Fruit fly (Drosophila melanogaster): Measurements from ENCODE around the gene Pus10.
A peak's percentile ranks its signal among the peaks of the same experiment; 100 is the strongest.

Pus10 gene

DNA sequence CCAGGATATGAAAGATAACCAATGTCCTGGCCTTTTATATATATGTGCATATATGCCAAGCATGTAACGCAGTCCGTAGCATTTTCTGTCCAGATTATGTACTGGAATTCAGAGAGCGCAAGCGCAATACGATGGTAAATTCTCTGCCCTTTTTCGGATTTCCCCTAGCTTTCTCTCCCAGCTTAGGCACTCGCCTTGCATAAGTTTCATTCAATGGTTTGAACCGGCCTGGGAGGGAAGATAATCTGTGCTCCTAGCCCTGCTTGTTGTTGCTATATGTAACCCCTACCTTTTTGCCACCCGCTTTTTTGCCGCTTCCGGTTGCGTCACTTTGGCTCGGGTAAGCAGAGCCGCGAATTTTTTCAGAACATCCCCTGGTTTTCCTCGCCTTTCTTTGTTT lies 24.0 kb upstream of the Pus10 start (continued):
- TF ChIP-seq sug (tag; optimal IDR thresholded peaks at IDR 0.05) (no peak), CG2199 (GFP tag; IDR thresholded peaks at IDR 0.05) (no peak), CG31441 (GFP tag; IDR thresholded peaks at IDR 0.05) (no peak), abd-A (tag; optimal IDR thresholded peaks at IDR 0.05) (peak; percentile 35), unpg (GFP tag; optimal IDR thresholded peaks at IDR 0.05) (no peak), CG9215 (GFP tag; IDR thresholded peaks at IDR 0.05) (no peak), CG7963 (GFP tag; IDR thresholded peaks at IDR 0.05; ENCODE audit: partially characterized antibody) (no peak), CG8359 (GFP tag; optimal IDR thresholded peaks at IDR 0.05; ENCODE audit: borderline replicate concordance) (no peak), CG6683 (GFP tag; optimal IDR thresholded peaks at IDR 0.05) (no peak), CG15073 (GFP tag; optimal IDR thresholded peaks at IDR 0.05) (no peak), ci (GFP tag; IDR thresholded peaks at IDR 0.05) (no peak), odd (GFP tag; optimal IDR thresholded peaks at IDR 0.05) (no peak), NfI (GFP tag; optimal IDR thresholded peaks at IDR 0.05) (no peak), BtbVII (GFP tag; optimal IDR thresholded peaks at IDR 0.05) (no peak), Eip74EF (GFP tag; optimal IDR thresholded peaks at IDR 0.05) (no peak), chn (GFP tag; optimal IDR thresholded peaks at IDR 0.05) (no peak), dan (GFP tag; IDR thresholded peaks at IDR 0.05) (no peak), CG10654 (GFP tag; optimal IDR thresholded peaks at IDR 0.05) (no peak), gcm (GFP tag; optimal IDR thresholded peaks at IDR 0.05) (no peak), nerfin-1 (tag; optimal IDR thresholded peaks at IDR 0.05) (peak; percentile 74), CG17361 (GFP tag; IDR thresholded peaks at IDR 0.05) (no peak), HmgZ (tag; optimal IDR thresholded peaks at IDR 0.05) (no peak)

DNA sequence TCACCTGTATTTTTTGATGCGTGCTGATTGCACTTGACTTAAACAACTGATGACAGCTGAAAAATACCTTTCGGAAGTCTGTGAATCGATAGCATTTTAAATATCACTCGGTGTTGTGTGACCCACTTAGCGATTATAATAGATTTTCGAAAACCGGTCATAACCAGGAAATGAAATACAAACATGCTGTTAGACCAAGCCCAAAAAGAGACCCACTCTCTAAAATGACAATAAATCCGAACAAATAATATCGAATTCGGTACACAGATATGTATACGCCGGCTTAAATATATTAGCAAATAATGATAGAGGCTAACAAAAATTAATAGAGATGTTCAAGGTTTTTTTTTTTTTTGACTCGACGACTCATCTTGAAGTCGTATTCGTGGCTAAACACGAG lies 20.6 kb upstream of the Pus10 start:
- TF ChIP-seq sob (GFP tag; IDR thresholded peaks at IDR 0.05), result no peak
- no peak for TF ChIP-seq CG1832 (GFP tag; optimal IDR thresholded peaks at IDR 0.05)
- no peak for TF ChIP-seq Rx (GFP tag; IDR thresholded peaks at IDR 0.05)
- TF ChIP-seq CG14014 (GFP tag; IDR thresholded peaks at IDR 0.05), result no peak
- TF ChIP-seq Med (GFP tag), result no peak
- TF ChIP-seq gem (tag; optimal IDR thresholded peaks at IDR 0.05), result no peak
- no peak for TF ChIP-seq HmgZ (tag; optimal IDR thresholded peaks at IDR 0.05)
- TF ChIP-seq CG2199 (GFP tag; IDR thresholded peaks at IDR 0.05), result 0 out of 3 replicates have a peak, but pooled peaks have one; percentile 48
- peak in 1 of 2 experiments; percentile 90 for TF ChIP-seq Eip74EF (GFP tag; optimal IDR thresholded peaks at IDR 0.05)
- TF ChIP-seq sens (GFP tag), result peak; percentile 40
- no peak for TF ChIP-seq dmrt99B (tag; optimal IDR thresholded peaks at IDR 0.05)

DNA sequence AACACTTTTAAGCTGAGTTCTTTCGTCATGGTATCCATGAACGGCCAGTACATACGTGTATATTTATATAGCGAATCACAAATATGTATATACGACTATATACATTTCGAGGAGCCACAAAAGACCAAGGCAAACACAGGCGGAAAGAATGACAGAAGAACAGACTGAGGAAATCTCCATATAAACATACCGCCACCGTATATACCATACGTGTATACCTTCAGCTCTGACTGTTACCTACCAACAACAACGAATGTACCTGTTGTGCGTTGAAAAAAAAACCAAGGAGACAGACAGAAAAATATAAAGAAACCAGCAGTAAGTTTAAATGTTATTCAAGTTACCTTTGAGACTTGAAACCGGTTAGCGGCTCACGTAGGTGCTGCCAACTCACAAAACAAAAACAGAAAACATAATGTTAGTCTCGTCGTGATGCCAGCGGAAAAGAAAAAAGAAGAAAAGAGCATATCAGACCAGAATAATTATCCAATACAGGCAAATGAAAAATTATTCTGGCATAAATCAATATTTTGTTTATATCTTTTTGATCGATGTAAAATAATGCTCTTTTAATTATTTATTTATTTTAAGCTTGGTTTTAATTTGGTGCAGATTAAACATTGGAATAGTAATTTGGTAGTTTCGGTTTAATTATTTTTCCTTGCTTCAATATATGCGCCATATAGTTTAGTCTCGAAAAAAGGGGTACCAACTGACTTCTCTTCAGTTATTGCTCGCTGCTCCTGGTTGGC lies 16.6 kb upstream of the Pus10 start:
- no peak for TF ChIP-seq Elba2 (GFP tag; optimal IDR thresholded peaks at IDR 0.05)
- TF ChIP-seq schlank (tag; optimal IDR thresholded peaks at IDR 0.05), result no peak
- peak; percentile 28 for TF ChIP-seq CG13296 (GFP tag; optimal IDR thresholded peaks at IDR 0.05)
- TF ChIP-seq Gsc (GFP tag; IDR thresholded peaks at IDR 0.05), result no peak
- peak in 1 of 2 experiments; percentile 19 for TF ChIP-seq eve (GFP tag; optimal IDR thresholded peaks at IDR 0.05)
- TF ChIP-seq Camta (GFP tag; optimal IDR thresholded peaks at IDR 0.05), result no peak
- peak; percentile 18 for TF ChIP-seq corto (GFP tag; optimal IDR thresholded peaks at IDR 0.05)
- peak; percentile 23 for TF ChIP-seq Fer1 (GFP tag; optimal IDR thresholded peaks at IDR 0.05)
- TF ChIP-seq jing (GFP tag; optimal IDR thresholded peaks at IDR 0.05), result no peak
- peak; percentile 79 for TF ChIP-seq kni (GFP tag; optimal IDR thresholded peaks at IDR 0.05)
- peak; percentile 14 for TF ChIP-seq CG3281 (GFP tag; optimal IDR thresholded peaks at IDR 0.05)
- peak; percentile 4 for TF ChIP-seq scrt (GFP tag; optimal IDR thresholded peaks at IDR 0.05)
- TF ChIP-seq CG1792 (GFP tag; optimal IDR thresholded peaks at IDR 0.05), result no peak
- TF ChIP-seq Eip74EF (GFP tag; optimal IDR thresholded peaks at IDR 0.05), result peak in 1 of 2 experiments; percentile 15
- no peak for TF ChIP-seq CG17361 (GFP tag; IDR thresholded peaks at IDR 0.05)
- TF ChIP-seq sqz (GFP tag; optimal IDR thresholded peaks at IDR 0.05), result peak; percentile 81
- TF ChIP-seq amos (GFP tag; IDR thresholded peaks at IDR 0.05; ENCODE audit: partially characterized antibody), result no peak
- TF ChIP-seq HLH4C (GFP tag; IDR thresholded peaks at IDR 0.05; ENCODE audit: partially characterized antibody), result no peak
- peak; percentile 13 for TF ChIP-seq ash1 (GFP tag; optimal IDR thresholded peaks at IDR 0.05)

Measured in whole organism, embryonic.